Fruit fly (Drosophila melanogaster) whole organism, embryonic: Measurements from ENCODE around the gene dmrt11E.

ENCODE experiments used
- Abd-B ChIP-seq: fragments of 200-800 bp; sonication (Bioruptor generic); optimal IDR thresholded peaks from 2 replicates; lab custom pipeline; 2018; ENCODE audit warnings: missing biosample characterization, mild to moderate bottlenecking, missing genetic modification characterization, moderate library complexity
- Atf3 ChIP-seq: fragments of 200-800 bp; sonication (Bioruptor generic); optimal IDR thresholded peaks from 3 replicates; lab custom pipeline; 2016; ENCODE audit warnings: missing biosample characterization, missing genetic modification characterization
- B-H2 ChIP-seq: fragments of 200-800 bp; sonication (Bioruptor generic); optimal IDR thresholded peaks from 2 replicates; lab custom pipeline; 2018; ENCODE audit warnings: missing biosample characterization, mild to moderate bottlenecking, missing genetic modification characterization
- Bteb2 ChIP-seq: fragments of 200-800 bp; sonication (Bioruptor generic); optimal IDR thresholded peaks from 2 replicates; lab custom pipeline; 2016; ENCODE audit warnings: missing biosample characterization, missing genetic modification characterization
- CG10147 ChIP-seq: fragments of 200-800 bp; sonication (Bioruptor generic); optimal IDR thresholded peaks from 2 replicates; lab custom pipeline; 2019; ENCODE audit warnings: missing biosample characterization, mild to moderate bottlenecking, missing genetic modification characterization, moderate library complexity
- CG10462 ChIP-seq: fragments of 200-800 bp; sonication (Bioruptor generic); optimal IDR thresholded peaks from 2 replicates; lab custom pipeline; 2016; ENCODE audit warnings: missing biosample characterization, missing genetic modification characterization
- CG12155 ChIP-seq: fragments of 200-800 bp; sonication (Bioruptor generic); optimal IDR thresholded peaks from 3 replicates; lab custom pipeline; 2016; ENCODE audit warnings: missing biosample characterization, missing genetic modification characterization
- CG12299 ChIP-seq: fragments of 200-800 bp; sonication (Bioruptor generic); optimal IDR thresholded peaks from 2 replicates; lab custom pipeline; 2018; ENCODE audit warnings: missing biosample characterization, mild to moderate bottlenecking, missing genetic modification characterization
- CG13424 ChIP-seq: fragments of 200-800 bp; sonication (Bioruptor generic); optimal IDR thresholded peaks from 2 replicates; lab custom pipeline; 2019; ENCODE audit warnings: missing biosample characterization, mild to moderate bottlenecking, missing genetic modification characterization, moderate library complexity
- CG13894 ChIP-seq: fragments of 200-800 bp; sonication (Bioruptor generic); optimal IDR thresholded peaks from 3 replicates; lab custom pipeline; 2018; ENCODE audit warnings: missing biosample characterization, mild to moderate bottlenecking, missing genetic modification characterization, moderate library complexity
- CG17912 ChIP-seq: fragments of 200-800 bp; sonication (Bioruptor generic); optimal IDR thresholded peaks from 2 replicates; lab custom pipeline; 2018; ENCODE audit warnings: missing biosample characterization, mild to moderate bottlenecking, missing genetic modification characterization
- CG2202 ChIP-seq: fragments of 200-800 bp; sonication (Bioruptor generic); optimal IDR thresholded peaks from 2 replicates; lab custom pipeline; 2018; ENCODE audit warnings: missing biosample characterization, mild to moderate bottlenecking, missing genetic modification characterization
- CG2712 ChIP-seq: fragments of 200-800 bp; optimal IDR thresholded peaks from 3 replicates; lab custom pipeline; 2019; ENCODE audit warnings: missing biosample characterization, mild to moderate bottlenecking, missing genetic modification characterization, moderate library complexity
- CG31365 ChIP-seq: fragments of 200-800 bp; sonication (Bioruptor generic); optimal IDR thresholded peaks from 2 replicates; lab custom pipeline; 2018; ENCODE audit warnings: missing biosample characterization, mild to moderate bottlenecking, missing genetic modification characterization
- CG6175 ChIP-seq: fragments of 200-800 bp; sonication (Bioruptor generic); IDR thresholded peaks from 3 replicates; pipeline ENCODE4 v1.3.6; 2022; ENCODE audit warnings: missing biosample characterization, missing genetic modification characterization
- CG6254 ChIP-seq: fragments of 200-800 bp; sonication (Bioruptor generic); optimal IDR thresholded peaks from 3 replicates; lab custom pipeline; 2017; ENCODE audit warnings: mild to moderate bottlenecking, missing biosample characterization, missing genetic modification reagents, missing genetic modification characterization
- CG6765 ChIP-seq: fragments of 200-800 bp; sonication (Bioruptor generic); optimal IDR thresholded peaks from 3 replicates; lab custom pipeline; 2017; ENCODE audit warnings: missing biosample characterization, mild to moderate bottlenecking, missing genetic modification characterization
- CG6854 ChIP-seq: fragments of 200-800 bp; sonication (Bioruptor generic); optimal IDR thresholded peaks from 3 replicates; lab custom pipeline; 2017; ENCODE audit warnings: missing biosample characterization, mild to moderate bottlenecking, missing genetic modification characterization
- CG7963 ChIP-seq: fragments of 200-800 bp; sonication (Bioruptor generic); IDR thresholded peaks from 3 replicates; pipeline ENCODE4 v1.3.6; 2022; ENCODE audit warnings: missing biosample characterization, missing genetic modification characterization; ENCODE audit not compliant: partially characterized antibody
- CG8388 ChIP-seq: fragments of 200-800 bp; sonication (Bioruptor generic); optimal IDR thresholded peaks from 2 replicates; lab custom pipeline; 2019; ENCODE audit warnings: missing biosample characterization, mild to moderate bottlenecking, missing genetic modification characterization, moderate library complexity
- CG9215 ChIP-seq: fragments of 200-800 bp; sonication (Bioruptor generic); IDR thresholded peaks from 2 replicates; pipeline ENCODE4 v1.3.6; 2022; ENCODE audit warnings: missing biosample characterization, missing genetic modification characterization
- CG9727 ChIP-seq: fragments of 200-800 bp; sonication (Bioruptor generic); optimal IDR thresholded peaks from 3 replicates; lab custom pipeline; 2017; ENCODE audit warnings: missing biosample characterization, mild to moderate bottlenecking, missing genetic modification characterization
- CG9932 ChIP-seq: fragments of 200-800 bp; sonication (Bioruptor generic); IDR thresholded peaks from 2 replicates; pipeline ENCODE4 v1.3.6; 2022; ENCODE audit warnings: missing biosample characterization, missing genetic modification characterization
- CkIIα-i1 ChIP-seq: fragments of 200-800 bp; sonication (Bioruptor generic); IDR thresholded peaks from 2 replicates; pipeline ENCODE4 v1.3.6; 2022; ENCODE audit warnings: missing biosample characterization, missing genetic modification characterization
- Dbx ChIP-seq: fragments of 200-800 bp; sonication (Bioruptor generic); IDR thresholded peaks from 3 replicates; pipeline ENCODE4 v1.3.6; 2022; ENCODE audit warnings: missing biosample characterization, missing genetic modification characterization
- HHEX ChIP-seq: fragments of 200-800 bp; sonication (Bioruptor generic); optimal IDR thresholded peaks from 3 replicates; lab custom pipeline; 2017; ENCODE audit warnings: missing biosample characterization, mild to moderate bottlenecking, missing genetic modification characterization, missing genetic modification reagents
- HLHmδ ChIP-seq: fragments of 200-800 bp; sonication (Bioruptor generic); optimal IDR thresholded peaks from 2 replicates; lab custom pipeline; 2018; ENCODE audit warnings: missing biosample characterization, mild to moderate bottlenecking, missing genetic modification characterization, moderate library complexity
- Hand ChIP-seq: fragments of 200-800 bp; sonication (Bioruptor generic); optimal IDR thresholded peaks from 2 replicates; lab custom pipeline; 2017; ENCODE audit warnings: mild to moderate bottlenecking, missing biosample characterization, missing genetic modification reagents, missing genetic modification characterization
- HmgZ ChIP-seq: fragments of 200-800 bp; sonication (Bioruptor generic); optimal IDR thresholded peaks from 2 replicates; lab custom pipeline; 2018; ENCODE audit warnings: missing biosample characterization, mild to moderate bottlenecking, missing genetic modification characterization
- Hr3 ChIP-seq: fragments of 200-800 bp; sonication (Bioruptor generic); optimal IDR thresholded peaks from 3 replicates; lab custom pipeline; 2016; ENCODE audit warnings: missing biosample characterization, missing genetic modification characterization
- Lim3 ChIP-seq: fragments of 200-800 bp; sonication (Bioruptor generic); IDR thresholded peaks from 2 replicates; pipeline ENCODE4 v1.3.6; 2022; ENCODE audit warnings: missing biosample characterization, missing genetic modification characterization
- Mrtf ChIP-seq: fragments of 200-800 bp; sonication (Bioruptor generic); IDR thresholded peaks from 3 replicates; pipeline ENCODE4 v1.3.6; 2022; ENCODE audit warnings: missing biosample characterization, missing genetic modification characterization
- NFAT ChIP-seq: fragments of 200-800 bp; sonication (Bioruptor generic); IDR thresholded peaks from 2 replicates; pipeline ENCODE4 v1.3.6; 2022; ENCODE audit warnings: missing biosample characterization, missing genetic modification characterization
- NK7.1 ChIP-seq: fragments of 200-800 bp; sonication (Bioruptor generic); optimal IDR thresholded peaks from 3 replicates; lab custom pipeline; 2016; ENCODE audit warnings: missing biosample characterization, missing genetic modification characterization
- Oli ChIP-seq: fragments of 200-800 bp; sonication (Bioruptor generic); optimal IDR thresholded peaks from 2 replicates; lab custom pipeline; 2018; ENCODE audit warnings: missing biosample characterization, mild to moderate bottlenecking, missing genetic modification characterization, moderate library complexity
- Ptx1 ChIP-seq: fragments of 200-800 bp; sonication (Bioruptor generic); IDR thresholded peaks from 2 replicates; pipeline ENCODE4 v1.3.6; 2022; ENCODE audit warnings: missing biosample characterization, missing genetic modification characterization
- Stat92E ChIP-seq, 3 experiments: fragments of >200 bp in 2 of 3; fragments of 200-800 bp in 1 of 3; sonication (Bioruptor generic) in 1 of 3; optimal IDR thresholded peaks; 2 replicates each; lab custom pipeline; 2017 to 2019; ENCODE audit warnings: missing biosample characterization in 3 of 3, missing genetic modification characterization in 3 of 3, mild to moderate bottlenecking in 1 of 3, moderate library complexity in 1 of 3
- Xbp1 ChIP-seq: fragments of 200-800 bp; sonication (Bioruptor generic); optimal IDR thresholded peaks from 3 replicates; lab custom pipeline; 2016; ENCODE audit warnings: missing biosample characterization, mild to moderate bottlenecking, missing genetic modification characterization
- YL-1 ChIP-seq: fragments of 200-800 bp; sonication (Bioruptor generic); optimal IDR thresholded peaks from 3 replicates; lab custom pipeline; 2017; ENCODE audit warnings: missing biosample characterization, mild to moderate bottlenecking, missing genetic modification characterization
- al ChIP-seq: fragments of 200-800 bp; sonication (Bioruptor generic); IDR thresholded peaks from 2 replicates; pipeline ENCODE4 v1.3.6; 2022; ENCODE audit warnings: missing biosample characterization, missing genetic modification characterization
- ara ChIP-seq: fragments of 200-800 bp; sonication (Bioruptor generic); IDR thresholded peaks from 2 replicates; pipeline ENCODE4 v1.3.6; 2022; ENCODE audit warnings: missing biosample characterization, missing genetic modification characterization
- caup ChIP-seq: fragments of 200-800 bp; sonication (Bioruptor generic); optimal IDR thresholded peaks from 3 replicates; lab custom pipeline; 2017; ENCODE audit warnings: missing biosample characterization, mild to moderate bottlenecking, missing genetic modification characterization, moderate library complexity; ENCODE audit not compliant: severe bottlenecking
- chif ChIP-seq, 2 experiments: fragments of 200-800 bp; sonication (Bioruptor generic); optimal IDR thresholded peaks; 3 replicates each; lab custom pipeline; 2016; ENCODE audit warnings: missing biosample characterization in 2 of 2, missing genetic modification characterization in 2 of 2
- emc ChIP-seq: fragments of 200-800 bp; sonication (Bioruptor generic); optimal IDR thresholded peaks from 2 replicates; lab custom pipeline; 2016; ENCODE audit warnings: missing biosample characterization, missing genetic modification characterization
- en ChIP-seq: fragments of 200-800 bp; sonication (Bioruptor generic); optimal IDR thresholded peaks from 2 replicates; lab custom pipeline; 2016; ENCODE audit warnings: missing biosample characterization, missing genetic modification characterization
- ewg ChIP-seq: fragments of 200-800 bp; sonication (Bioruptor generic); optimal IDR thresholded peaks from 3 replicates; lab custom pipeline; 2017; ENCODE audit warnings: mild to moderate bottlenecking, missing biosample characterization, missing genetic modification reagents, missing genetic modification characterization
- ftz-f1 ChIP-seq: fragments of 200-800 bp; sonication (Bioruptor generic); optimal IDR thresholded peaks from 2 replicates; lab custom pipeline; 2016; ENCODE audit warnings: missing biosample characterization, missing genetic modification characterization
- grn ChIP-seq: fragments of 200-800 bp; sonication (Bioruptor generic); optimal IDR thresholded peaks from 3 replicates; lab custom pipeline; 2017; ENCODE audit warnings: missing biosample characterization, missing genetic modification characterization
- nmo ChIP-seq: fragments of 200-800 bp; sonication (Bioruptor generic); optimal IDR thresholded peaks from 2 replicates; lab custom pipeline; 2018; ENCODE audit warnings: missing biosample characterization, mild to moderate bottlenecking, missing genetic modification characterization, moderate library complexity
- schlank ChIP-seq: fragments of 200-800 bp; sonication (Bioruptor generic); optimal IDR thresholded peaks from 2 replicates; lab custom pipeline; 2018; ENCODE audit warnings: missing biosample characterization, mild to moderate bottlenecking, missing genetic modification characterization
- seq ChIP-seq: fragments of 200-800 bp; sonication (Bioruptor generic); IDR thresholded peaks from 2 replicates; pipeline ENCODE4 v1.3.6; 2022; ENCODE audit warnings: missing biosample characterization, missing genetic modification characterization

dmrt11E gene

DNA sequence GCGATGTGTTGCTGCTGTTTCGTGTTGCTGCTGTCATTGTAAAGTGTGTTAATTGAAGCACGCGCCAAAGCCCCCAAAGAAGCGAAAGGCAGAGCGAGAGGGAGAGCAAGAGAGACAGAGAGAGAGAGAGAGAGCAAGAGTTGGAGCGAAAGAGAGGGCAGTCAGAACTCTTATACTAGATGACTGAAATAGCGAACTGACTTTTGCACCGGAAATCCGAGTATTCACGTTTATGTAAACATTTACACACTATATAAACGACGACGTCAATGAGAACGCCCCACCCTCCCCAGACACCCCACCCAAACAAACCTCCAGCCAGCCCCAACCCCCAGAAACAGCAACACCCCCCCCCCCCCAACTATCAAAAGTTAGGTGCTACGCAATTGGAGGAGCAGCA is 45.6 kb upstream of the dmrt11E start (continued):
- TF ChIP-seq ewg (no peak), Mrtf (GFP tag; lab: Robert Waterston, UW) (no peak), HmgZ (tag; lab: Kevin White, UChicago) (no peak), Dbx (peak; percentile 33; the same call in 1 of the 3 replicates), CG9215 (GFP tag; lab: Robert Waterston, UW) (no peak), CG12299 (tag; lab: Kevin White, UChicago) (no peak), Atf3 (no peak), Oli (tag; lab: Kevin White, UChicago) (no peak), Ptx1 (GFP tag; lab: Robert Waterston, UW) (no peak), seq (GFP tag; lab: Robert Waterston, UW) (no peak), CG6254 (GFP tag; lab: Kevin White, UChicago) (no peak), CG13894 (no peak), CG8388 (no peak), Lim3 (GFP tag; lab: Robert Waterston, UW) (no peak), ftz-f1 (GFP tag; lab: Kevin White, UChicago) (no peak), Stat92E (GFP tag; optimal IDR thresholded peaks at IDR 0.05; lab: Kevin White, UChicago) (no peak), B-H2 (GFP tag; lab: Kevin White, UChicago) (no peak), CG6175 (GFP tag; lab: Robert Waterston, UW) (no peak; the same call in 2 of the 3 replicates), HHEX (GFP tag; lab: Kevin White, UChicago) (peak; percentile 26), NFAT (GFP tag; lab: Robert Waterston, UW) (no peak), caup (GFP tag; lab: Kevin White, UChicago) (peak; percentile 25), Hand (GFP tag; lab: Kevin White, UChicago) (no peak), CG10147 (no peak), CG2712 (tag; lab: Kevin White, UChicago) (no peak), CG7963 (GFP tag; lab: Robert Waterston, UW) (no peak), al (GFP tag; lab: Robert Waterston, UW) (no peak), en (GFP tag; lab: Kevin White, UChicago) (no peak), grn (GFP tag; lab: Kevin White, UChicago) (no peak), CG10462 (GFP tag; lab: Kevin White, UChicago) (no peak), CG13424 (tag; lab: Kevin White, UChicago) (no peak), CG9932 (GFP tag; lab: Robert Waterston, UW) (0 out of 2 replicates have a peak, but pooled peaks have one; percentile 24), schlank (tag; lab: Kevin White, UChicago) (peak; percentile 59), CkIIα-i1 (GFP tag; lab: Robert Waterston, UW) (no peak), Hr3 (GFP tag; lab: Kevin White, UChicago) (no peak), Abd-B (GFP tag; lab: Kevin White, UChicago) (no peak), emc (GFP tag; lab: Kevin White, UChicago) (no peak), CG2202 (tag; lab: Kevin White, UChicago) (no peak), nmo (GFP tag; lab: Kevin White, UChicago) (no peak), ara (GFP tag; lab: Robert Waterston, UW) (no peak), Xbp1 (GFP tag; lab: Kevin White, UChicago) (no peak), NK7.1 (no peak), chif (GFP tag; optimal IDR thresholded peaks at IDR 0.05; lab: Kevin White, UChicago) (no peak), CG12155 (GFP tag; lab: Kevin White, UChicago) (no peak), HLHmδ (no peak), CG6854 (GFP tag; lab: Kevin White, UChicago) (peak; percentile 3), YL-1 (no peak), CG31365 (tag; lab: Kevin White, UChicago) (no peak), CG9727 (no peak), CG6765 (GFP tag; lab: Kevin White, UChicago) (peak; percentile 70), Bteb2 (GFP tag; lab: Kevin White, UChicago) (no peak), CG17912 (no peak)
